Fruit fly (Drosophila melanogaster) S2 (cell line): ENCODE data around the gene Ask1.
A peak's percentile ranks its signal among the peaks of the same experiment; 100 is the strongest.

Experiments
- CG8478 ChIP-seq: fragments of >200 bp; optimal IDR thresholded peaks from 2 replicates; lab custom pipeline; 2018
- CTCF ChIP-seq, 2 experiments: fragments of >200 bp; optimal IDR thresholded peaks; 2 replicates each; lab custom pipeline; 2018

Gene Ask1

dm6 chr3R:19860996-19861719, 18.4 kb upstream of the Ask1 start, which contains the start of the genes Ire1 and Mrm2:
Gene Ire1 (minus strand): TSS chr3R:19861291.
Gene Mrm2 (plus strand): TSS chr3R:19861610.
- peak; percentile 8 to 31 for TF ChIP-seq CTCF (optimal IDR thresholded peaks at IDR 0.05; lab: Kevin White, UChicago)
- TF ChIP-seq CG8478: no peak

- TF ChIP-seq CG8478 (no peak), CTCF (optimal IDR thresholded peaks at IDR 0.05; lab: Kevin White, UChicago) (no peak)
Measured at dm6 chr3R:19863979-19864775, 15.3 kb upstream of the Ask1 start, which contains the start of the genes CG4572 and CG4686. Gene CG4572 (minus strand): TSS chr3R:19864393. Gene CG4686 (plus strand): TSS chr3R:19864496.

dm6 chr3R:19873102-19873737, 6.3 kb upstream of the Ask1 start:
- no peak for TF ChIP-seq CG8478
- TF ChIP-seq CTCF (optimal IDR thresholded peaks at IDR 0.05; lab: Kevin White, UChicago): no peak

dm6 chr3R:19875118-19875887, 4.2 kb upstream of the Ask1 start, which contains the start of gene Mrp5:
Gene Mrp5 (minus strand): TSS chr3R:19875678.
- no peak for TF ChIP-seq CTCF (optimal IDR thresholded peaks at IDR 0.05; lab: Kevin White, UChicago)
- no peak for TF ChIP-seq CG8478

- no peak for TF ChIP-seq CTCF (optimal IDR thresholded peaks at IDR 0.05; lab: Kevin White, UChicago)
- no peak for TF ChIP-seq CG8478
Measured at dm6 chr3R:19877427-19878076, 2.0 kb upstream of the Ask1 start, which contains the start of the genes CG17186 and Arc42. Gene CG17186 (minus strand): TSS chr3R:19877514. Gene Arc42 (plus strand): TSS chr3R:19877737.

- TF ChIP-seq CTCF (optimal IDR thresholded peaks at IDR 0.05; lab: Kevin White, UChicago) (no peak), CG8478 (no peak)
Measured at dm6 chr3R:19880431-19880939, 966 bp downstream of the Ask1 start.

dm6 chr3R:19888156-19888784, 8.8 kb downstream of the Ask1 start, which contains the start of gene ninaE:
Gene ninaE (minus strand): TSS chr3R:19888206.
- TF ChIP-seq CTCF (optimal IDR thresholded peaks at IDR 0.05; lab: Kevin White, UChicago): no peak
- TF ChIP-seq CG8478: no peak

- TF ChIP-seq CTCF (optimal IDR thresholded peaks at IDR 0.05; lab: Kevin White, UChicago) (no peak), CG8478 (no peak)
Measured at dm6 chr3R:19889603-19890187, 10.2 kb downstream of the Ask1 start.

dm6 chr3R:19890340-19890998, 10.9 kb downstream of the Ask1 start, which contains the start of gene CG4733:
Gene CG4733 (plus strand): TSS chr3R:19890689.
- no peak for TF ChIP-seq CTCF (optimal IDR thresholded peaks at IDR 0.05; lab: Kevin White, UChicago)
- TF ChIP-seq CG8478: no peak

- TF ChIP-seq CTCF (optimal IDR thresholded peaks at IDR 0.05; lab: Kevin White, UChicago) (no peak), CG8478 (no peak)
Measured at dm6 chr3R:19891363-19891762, 11.8 kb downstream of the Ask1 start.

dm6 chr3R:19892046-19892445, 12.5 kb downstream of the Ask1 start:
- no peak for TF ChIP-seq CG8478
- TF ChIP-seq CTCF (optimal IDR thresholded peaks at IDR 0.05; lab: Kevin White, UChicago): no peak

dm6 chr3R:19895305-19895704, 15.8 kb downstream of the Ask1 start:
- TF ChIP-seq CTCF (optimal IDR thresholded peaks at IDR 0.05; lab: Kevin White, UChicago): no peak
- no peak for TF ChIP-seq CG8478
